Worm (Caenorhabditis elegans): ENCODE results near the gene math-7.

Gene math-7

ce11 chrII:1886379-1886778, at the start of gene math-7:
math-7 (minus strand) TSS chrII:1886479.
- TF ChIP-seq med-1 (GFP tag; optimal IDR thresholded peaks at IDR 0.05; ENCODE audit: insufficient read depth): no peak
- no peak for TF ChIP-seq ztf-29 (GFP tag; IDR thresholded peaks at IDR 0.05)
- no peak for TF ChIP-seq ztf-23 (GFP tag; IDR thresholded peaks at IDR 0.05)
- no peak for TF ChIP-seq klf-2 (GFP tag; conservative IDR thresholded peaks at IDR 0.05)
- TF ChIP-seq tab-1 (GFP tag; IDR thresholded peaks at IDR 0.05): no peak
- no peak for TF ChIP-seq flt-1 (GFP tag; IDR thresholded peaks at IDR 0.05)

ce11 chrII:1928578-1928977, 42.3 kb upstream of the math-7 start:
- TF ChIP-seq med-1 (GFP tag; optimal IDR thresholded peaks at IDR 0.05; ENCODE audit: insufficient read depth) (no peak), T22C8.4 (GFP tag; IDR thresholded peaks at IDR 0.05) (no peak), cog-1 (tag; optimal IDR thresholded peaks at IDR 0.05) (no peak), ref-1 (GFP tag; conservative IDR thresholded peaks at IDR 0.05) (no peak), klf-2 (GFP tag; conservative IDR thresholded peaks at IDR 0.05) (no peak), flt-1 (GFP tag; IDR thresholded peaks at IDR 0.05) (no peak), ztf-23 (GFP tag; IDR thresholded peaks at IDR 0.05) (no peak)

- TF ChIP-seq ref-1 (GFP tag; conservative IDR thresholded peaks at IDR 0.05) (no peak), T22C8.4 (GFP tag; IDR thresholded peaks at IDR 0.05) (no peak), ztf-23 (GFP tag; IDR thresholded peaks at IDR 0.05) (no peak), klf-2 (GFP tag; conservative IDR thresholded peaks at IDR 0.05) (no peak)
Observed at ce11 chrII:1926162-1926561, 39.9 kb upstream of the math-7 start, which contains the start of gene F52C6.2. F52C6.2 (plus strand) TSS chrII:1926462.

ce11 chrII:1924459-1924858, 38.2 kb upstream of the math-7 start, which contains the start of gene F52C6.3:
F52C6.3 (plus strand) TSS chrII:1924759.
- TF ChIP-seq ref-1 (GFP tag; conservative IDR thresholded peaks at IDR 0.05) (no peak), ztf-29 (GFP tag; IDR thresholded peaks at IDR 0.05) (no peak), klf-2 (GFP tag; conservative IDR thresholded peaks at IDR 0.05) (no peak), med-1 (GFP tag; optimal IDR thresholded peaks at IDR 0.05; ENCODE audit: insufficient read depth) (no peak), ztf-23 (GFP tag; IDR thresholded peaks at IDR 0.05) (no peak), cog-1 (tag; optimal IDR thresholded peaks at IDR 0.05) (no peak), T22C8.4 (GFP tag; IDR thresholded peaks at IDR 0.05) (no peak), tab-1 (GFP tag; IDR thresholded peaks at IDR 0.05) (no peak), flt-1 (GFP tag; IDR thresholded peaks at IDR 0.05) (no peak)

ce11 chrII:1922665-1923187, 36.4 kb upstream of the math-7 start, which contains the start of the genes bath-2 and F52C6.4:
bath-2 (minus strand) TSS chrII:1922765.
F52C6.4 (plus strand) TSS chrII:1923137.
- TF ChIP-seq tab-1 (GFP tag; IDR thresholded peaks at IDR 0.05): no peak
- TF ChIP-seq ztf-29 (GFP tag; IDR thresholded peaks at IDR 0.05): no peak
- TF ChIP-seq ref-1 (GFP tag; conservative IDR thresholded peaks at IDR 0.05): no peak
- no peak for TF ChIP-seq flt-1 (GFP tag; IDR thresholded peaks at IDR 0.05)

ce11 chrII:1921018-1921417, 34.7 kb upstream of the math-7 start, which contains the start of gene bath-7:
bath-7 (minus strand) TSS chrII:1921118.
- TF ChIP-seq klf-2 (GFP tag; conservative IDR thresholded peaks at IDR 0.05) (no peak), flt-1 (GFP tag; IDR thresholded peaks at IDR 0.05) (no peak), tab-1 (GFP tag; IDR thresholded peaks at IDR 0.05) (no peak), med-1 (GFP tag; optimal IDR thresholded peaks at IDR 0.05; ENCODE audit: insufficient read depth) (no peak), ztf-23 (GFP tag; IDR thresholded peaks at IDR 0.05) (no peak), ztf-29 (GFP tag; IDR thresholded peaks at IDR 0.05) (no peak), cog-1 (tag; optimal IDR thresholded peaks at IDR 0.05) (no peak), ref-1 (GFP tag; conservative IDR thresholded peaks at IDR 0.05) (no peak), T22C8.4 (GFP tag; IDR thresholded peaks at IDR 0.05) (no peak)

ce11 chrII:1917862-1918261, 31.6 kb upstream of the math-7 start, which contains the start of gene bath-4:
bath-4 (minus strand) TSS chrII:1917962.
- TF ChIP-seq tab-1 (GFP tag; IDR thresholded peaks at IDR 0.05) (no peak), ztf-23 (GFP tag; IDR thresholded peaks at IDR 0.05) (no peak), T22C8.4 (GFP tag; IDR thresholded peaks at IDR 0.05) (no peak), ztf-29 (GFP tag; IDR thresholded peaks at IDR 0.05) (no peak), med-1 (GFP tag; optimal IDR thresholded peaks at IDR 0.05; ENCODE audit: insufficient read depth) (no peak), cog-1 (tag; optimal IDR thresholded peaks at IDR 0.05) (no peak), ref-1 (GFP tag; conservative IDR thresholded peaks at IDR 0.05) (no peak), flt-1 (GFP tag; IDR thresholded peaks at IDR 0.05) (no peak)

ce11 chrII:1912741-1913140, 26.5 kb upstream of the math-7 start, which contains the start of gene math-31:
math-31 (minus strand) TSS chrII:1912841.
- TF ChIP-seq ztf-29 (GFP tag; IDR thresholded peaks at IDR 0.05) (no peak), med-1 (GFP tag; optimal IDR thresholded peaks at IDR 0.05; ENCODE audit: insufficient read depth) (no peak), cog-1 (tag; optimal IDR thresholded peaks at IDR 0.05) (no peak)

ce11 chrII:1905104-1905503, 18.8 kb upstream of the math-7 start, which contains the start of gene math-22:
math-22 (plus strand) TSS chrII:1905404.
- TF ChIP-seq cog-1 (tag; optimal IDR thresholded peaks at IDR 0.05): no peak
- no peak for TF ChIP-seq klf-2 (GFP tag; conservative IDR thresholded peaks at IDR 0.05)
- no peak for TF ChIP-seq T22C8.4 (GFP tag; IDR thresholded peaks at IDR 0.05)
- no peak for TF ChIP-seq med-1 (GFP tag; optimal IDR thresholded peaks at IDR 0.05; ENCODE audit: insufficient read depth)
- TF ChIP-seq ztf-23 (GFP tag; IDR thresholded peaks at IDR 0.05): no peak
- TF ChIP-seq ztf-29 (GFP tag; IDR thresholded peaks at IDR 0.05): no peak
- no peak for TF ChIP-seq tab-1 (GFP tag; IDR thresholded peaks at IDR 0.05)
- no peak for TF ChIP-seq ref-1 (GFP tag; conservative IDR thresholded peaks at IDR 0.05)
- no peak for TF ChIP-seq flt-1 (GFP tag; IDR thresholded peaks at IDR 0.05)

- TF ChIP-seq tab-1 (GFP tag; IDR thresholded peaks at IDR 0.05): no peak
- TF ChIP-seq med-1 (GFP tag; optimal IDR thresholded peaks at IDR 0.05; ENCODE audit: insufficient read depth): no peak
- TF ChIP-seq flt-1 (GFP tag; IDR thresholded peaks at IDR 0.05): no peak
- no peak for TF ChIP-seq T22C8.4 (GFP tag; IDR thresholded peaks at IDR 0.05)
- no peak for TF ChIP-seq ztf-23 (GFP tag; IDR thresholded peaks at IDR 0.05)
- TF ChIP-seq klf-2 (GFP tag; conservative IDR thresholded peaks at IDR 0.05): no peak
Observed at ce11 chrII:1901981-1902380, 15.7 kb upstream of the math-7 start, which contains the start of gene math-23. math-23 (plus strand) TSS chrII:1902281.

Data from whole organism, midembryonic.